Fruit fly (Drosophila melanogaster) whole organism, embryonic: ENCODE measurements around the gene Prp5.

Experiments
- Adf1 ChIP-seq: fragments of 200-800 bp; sonication (Bioruptor generic); IDR thresholded peaks from 2 replicates; pipeline ENCODE4 v1.3.6; 2022; ENCODE audit warnings: missing biosample characterization, missing genetic modification characterization
- CG10274 ChIP-seq: fragments of 200-800 bp; sonication (Bioruptor generic); optimal IDR thresholded peaks from 3 replicates; lab custom pipeline; 2017; ENCODE audit warnings: missing biosample characterization, mild to moderate bottlenecking, missing genetic modification characterization
- CG10462 ChIP-seq: fragments of 200-800 bp; sonication (Bioruptor generic); optimal IDR thresholded peaks from 2 replicates; lab custom pipeline; 2016; ENCODE audit warnings: missing biosample characterization, missing genetic modification characterization
- CG11247 ChIP-seq: fragments of 200-800 bp; sonication (Bioruptor generic); IDR thresholded peaks from 2 replicates; pipeline ENCODE4 v1.3.6; 2022; ENCODE audit warnings: missing biosample characterization, missing genetic modification characterization
- CG11696 ChIP-seq: fragments of 200-800 bp; sonication (Bioruptor generic); IDR thresholded peaks from 2 replicates; pipeline ENCODE4 v1.3.6; 2022; ENCODE audit warnings: missing biosample characterization, missing genetic modification characterization
- CG12071 ChIP-seq: fragments of 200-800 bp; sonication (Bioruptor generic); optimal IDR thresholded peaks from 3 replicates; lab custom pipeline; 2018; ENCODE audit warnings: missing biosample characterization, mild to moderate bottlenecking, missing genetic modification characterization
- CG14050 ChIP-seq: fragments of 200-800 bp; sonication (Bioruptor generic); IDR thresholded peaks from 3 replicates; pipeline ENCODE4 v1.3.6; 2022; ENCODE audit warnings: missing biosample characterization, missing genetic modification characterization
- CG14860 ChIP-seq: fragments of 200-800 bp; sonication (Bioruptor generic); IDR thresholded peaks from 3 replicates; pipeline ENCODE4 v1.3.6; 2022; ENCODE audit warnings: missing biosample characterization, missing genetic modification characterization; ENCODE audit not compliant: partially characterized antibody
- CG15601 ChIP-seq: fragments of 200-800 bp; sonication (Bioruptor generic); optimal IDR thresholded peaks from 3 replicates; lab custom pipeline; 2019; ENCODE audit warnings: missing biosample characterization, mild to moderate bottlenecking, missing genetic modification characterization, moderate library complexity
- CG16813 ChIP-seq: fragments of 200-800 bp; sonication (Bioruptor generic); IDR thresholded peaks from 3 replicates; pipeline ENCODE4 v1.3.6; 2022; ENCODE audit warnings: missing biosample characterization, missing genetic modification characterization; ENCODE audit not compliant: partially characterized antibody
- CG16815 ChIP-seq: fragments of 200-800 bp; sonication (Bioruptor generic); optimal IDR thresholded peaks from 3 replicates; lab custom pipeline; 2017; ENCODE audit warnings: missing biosample characterization, mild to moderate bottlenecking, missing genetic modification characterization
- CG2875 ChIP-seq: fragments of 200-800 bp; sonication (Bioruptor generic); optimal IDR thresholded peaks from 2 replicates; lab custom pipeline; 2017; ENCODE audit warnings: missing biosample characterization, mild to moderate bottlenecking, missing genetic modification characterization, missing genetic modification reagents
- CG31388 ChIP-seq: fragments of 200-800 bp; sonication (Bioruptor generic); optimal IDR thresholded peaks from 2 replicates; lab custom pipeline; 2016; ENCODE audit warnings: missing biosample characterization, missing genetic modification characterization
- CG4360 ChIP-seq: fragments of 200-800 bp; sonication (Bioruptor generic); IDR thresholded peaks from 2 replicates; pipeline ENCODE4 v1.3.6; 2022; ENCODE audit warnings: missing biosample characterization, missing genetic modification characterization
- CG4617 ChIP-seq: fragments of 200-800 bp; sonication (Bioruptor generic); optimal IDR thresholded peaks from 3 replicates; lab custom pipeline; 2016; ENCODE audit warnings: missing biosample characterization, missing genetic modification characterization, borderline replicate concordance
- CG5953 ChIP-seq: fragments of 200-800 bp; sonication (Bioruptor generic); IDR thresholded peaks from 2 replicates; pipeline ENCODE4 v1.3.6; 2022; ENCODE audit warnings: missing biosample characterization, missing genetic modification characterization
- CG6175 ChIP-seq: fragments of 200-800 bp; sonication (Bioruptor generic); IDR thresholded peaks from 3 replicates; pipeline ENCODE4 v1.3.6; 2022; ENCODE audit warnings: missing biosample characterization, missing genetic modification characterization
- CG6683 ChIP-seq: fragments of 200-800 bp; sonication (Bioruptor generic); optimal IDR thresholded peaks from 2 replicates; lab custom pipeline; 2017; ENCODE audit warnings: missing biosample characterization, mild to moderate bottlenecking, missing genetic modification characterization, missing genetic modification reagents
- CG7786 ChIP-seq: fragments of 200-800 bp; sonication (Bioruptor generic); optimal IDR thresholded peaks from 2 replicates; lab custom pipeline; 2016; ENCODE audit warnings: missing biosample characterization, missing genetic modification characterization
- CG7987 ChIP-seq: fragments of 200-800 bp; sonication (Bioruptor generic); optimal IDR thresholded peaks from 2 replicates; lab custom pipeline; 2018; ENCODE audit warnings: missing biosample characterization, mild to moderate bottlenecking, missing genetic modification characterization, moderate library complexity
- CG9215 ChIP-seq: fragments of 200-800 bp; sonication (Bioruptor generic); IDR thresholded peaks from 2 replicates; pipeline ENCODE4 v1.3.6; 2022; ENCODE audit warnings: missing biosample characterization, missing genetic modification characterization
- CTCF ChIP-seq: fragments of 200-800 bp; sonication (Bioruptor generic); optimal IDR thresholded peaks from 2 replicates; lab custom pipeline; 2017; ENCODE audit warnings: missing biosample characterization, mild to moderate bottlenecking, missing genetic modification characterization, moderate library complexity
- D19A ChIP-seq: fragments of 200-800 bp; optimal IDR thresholded peaks from 3 replicates; lab custom pipeline; 2019; ENCODE audit warnings: missing biosample characterization, mild to moderate bottlenecking, missing genetic modification characterization, moderate library complexity
- Dbx ChIP-seq: fragments of 200-800 bp; sonication (Bioruptor generic); IDR thresholded peaks from 3 replicates; pipeline ENCODE4 v1.3.6; 2022; ENCODE audit warnings: missing biosample characterization, missing genetic modification characterization
- Dp ChIP-seq: fragments of 200-800 bp; sonication (Bioruptor generic); optimal IDR thresholded peaks from 2 replicates; lab custom pipeline; 2018; ENCODE audit warnings: missing biosample characterization, mild to moderate bottlenecking, missing genetic modification characterization, moderate library complexity
- ERR ChIP-seq: fragments of 200-800 bp; sonication (Bioruptor generic); optimal IDR thresholded peaks from 2 replicates; lab custom pipeline; 2016; ENCODE audit warnings: missing biosample characterization, missing genetic modification characterization
- H15 ChIP-seq: fragments of 200-800 bp; sonication (Bioruptor generic); IDR thresholded peaks from 3 replicates; pipeline ENCODE4 v1.3.6; 2022; ENCODE audit warnings: missing biosample characterization, missing genetic modification characterization
- Hr3 ChIP-seq: fragments of 200-800 bp; sonication (Bioruptor generic); optimal IDR thresholded peaks from 3 replicates; lab custom pipeline; 2016; ENCODE audit warnings: missing biosample characterization, missing genetic modification characterization
- MTF-1 ChIP-seq: fragments of 200-800 bp; sonication (Bioruptor generic); optimal IDR thresholded peaks from 2 replicates; lab custom pipeline; 2018; ENCODE audit warnings: missing biosample characterization, mild to moderate bottlenecking, missing genetic modification characterization, borderline replicate concordance
- NK7.1 ChIP-seq: fragments of 200-800 bp; sonication (Bioruptor generic); optimal IDR thresholded peaks from 3 replicates; lab custom pipeline; 2016; ENCODE audit warnings: missing biosample characterization, missing genetic modification characterization
- Nf-YB ChIP-seq: fragments of 200-800 bp; sonication (Bioruptor generic); optimal IDR thresholded peaks from 3 replicates; lab custom pipeline; 2019; ENCODE audit warnings: missing biosample characterization, mild to moderate bottlenecking, missing genetic modification characterization, moderate library complexity
- Rx ChIP-seq: fragments of 200-800 bp; sonication (Bioruptor generic); IDR thresholded peaks from 2 replicates; pipeline ENCODE4 v1.3.6; 2022; ENCODE audit warnings: missing biosample characterization, missing genetic modification characterization
- Ssrp ChIP-seq: fragments of 200-800 bp; sonication (Bioruptor generic); optimal IDR thresholded peaks from 2 replicates; lab custom pipeline; 2018; ENCODE audit warnings: missing biosample characterization, mild to moderate bottlenecking, missing genetic modification characterization, moderate library complexity
- Tbp ChIP-seq: fragments of >200 bp; optimal IDR thresholded peaks from 2 replicates; lab custom pipeline; 2018; ENCODE audit warnings: missing biosample characterization, missing genetic modification characterization
- Xrp1 ChIP-seq: fragments of 200-800 bp; sonication (Bioruptor generic); IDR thresholded peaks from 2 replicates; pipeline ENCODE4 v1.3.6; 2022; ENCODE audit warnings: missing biosample characterization, missing genetic modification characterization
- al ChIP-seq: fragments of 200-800 bp; sonication (Bioruptor generic); IDR thresholded peaks from 2 replicates; pipeline ENCODE4 v1.3.6; 2022; ENCODE audit warnings: missing biosample characterization, missing genetic modification characterization
- ash1 ChIP-seq: fragments of 200-800 bp; sonication (Bioruptor generic); optimal IDR thresholded peaks from 2 replicates; lab custom pipeline; 2018; ENCODE audit warnings: missing biosample characterization, mild to moderate bottlenecking, missing genetic modification characterization
- dimm ChIP-seq: fragments of 200-800 bp; sonication (Bioruptor generic); IDR thresholded peaks from 2 replicates; pipeline ENCODE4 v1.3.6; 2022; ENCODE audit warnings: missing biosample characterization, missing genetic modification characterization
- fu2 ChIP-seq: fragments of 200-800 bp; sonication (Bioruptor generic); optimal IDR thresholded peaks from 2 replicates; lab custom pipeline; 2016; ENCODE audit warnings: missing biosample characterization, missing genetic modification characterization
- gro ChIP-seq: fragments of 200-800 bp; sonication (Bioruptor generic); optimal IDR thresholded peaks from 2 replicates; lab custom pipeline; 2016; ENCODE audit warnings: missing biosample characterization, missing genetic modification characterization
- hb ChIP-seq: fragments of 200-800 bp; sonication (Bioruptor generic); IDR thresholded peaks from 3 replicates; pipeline ENCODE4 v1.3.6; 2022; ENCODE audit warnings: missing biosample characterization, missing genetic modification characterization; ENCODE audit not compliant: partially characterized antibody
- hbn ChIP-seq: fragments of 200-800 bp; sonication (Bioruptor generic); IDR thresholded peaks from 2 replicates; pipeline ENCODE4 v1.3.6; 2022; ENCODE audit warnings: missing biosample characterization, missing genetic modification characterization; ENCODE audit not compliant: partially characterized antibody
- ken ChIP-seq: fragments of 200-800 bp; sonication (Bioruptor generic); IDR thresholded peaks from 3 replicates; pipeline ENCODE4 v1.3.6; 2022; ENCODE audit warnings: missing biosample characterization, missing genetic modification characterization
- luna ChIP-seq: fragments of 200-800 bp; sonication (Bioruptor generic); optimal IDR thresholded peaks from 2 replicates; lab custom pipeline; 2016; ENCODE audit warnings: missing biosample characterization, missing genetic modification characterization
- nerfin-1 ChIP-seq: fragments of 200-800 bp; sonication (Bioruptor generic); optimal IDR thresholded peaks from 3 replicates; lab custom pipeline; 2019; ENCODE audit warnings: missing biosample characterization, mild to moderate bottlenecking, missing genetic modification characterization, moderate library complexity
- otp ChIP-seq: fragments of 200-800 bp; sonication (Bioruptor generic); IDR thresholded peaks from 3 replicates; pipeline ENCODE4, ENCODE4 v1.3.6; 2022; ENCODE audit warnings: missing biosample characterization, missing genetic modification characterization
- ro ChIP-seq: fragments of 200-800 bp; sonication (Bioruptor generic); IDR thresholded peaks from 2 replicates; pipeline ENCODE4 v1.3.6; 2022; ENCODE audit warnings: missing biosample characterization, missing genetic modification characterization
- sens ChIP-seq: fragments of 200-800 bp; sonication (Bioruptor generic); peaks from one replicate; lab custom pipeline; 2016; ENCODE audit warnings: missing biosample characterization, missing genetic modification characterization
- sna ChIP-seq: fragments of 200-800 bp; sonication (Bioruptor generic); IDR thresholded peaks from 2 replicates; pipeline ENCODE4 v1.3.6; 2022; ENCODE audit warnings: missing biosample characterization, missing genetic modification characterization; ENCODE audit not compliant: partially characterized antibody
- sr ChIP-seq: fragments of 200-800 bp; sonication (Bioruptor generic); IDR thresholded peaks from 3 replicates; pipeline ENCODE4 v1.3.6; 2022; ENCODE audit warnings: missing biosample characterization, missing genetic modification characterization
- toy ChIP-seq: fragments of 200-800 bp; sonication (Bioruptor generic); IDR thresholded peaks from 2 replicates; pipeline ENCODE4 v1.3.6; 2022; ENCODE audit warnings: missing biosample characterization, missing genetic modification characterization
- z ChIP-seq: fragments of 200-800 bp; sonication (Bioruptor generic); IDR thresholded peaks from 3 replicates; pipeline ENCODE4 v1.3.6; 2022; ENCODE audit warnings: missing biosample characterization, missing genetic modification characterization

Gene Prp5

dm6 chrX:15319290-15319689 lies 25.7 kb upstream of the Prp5 start, which contains the start of gene Top1 (continued):
- TF ChIP-seq ken (peak; percentile 50; the same call in 1 of the 3 replicates), al (GFP tag; lab: Robert Waterston, UW) (peak; percentile 21; the same call in 1 of the 2 replicates), CG12071 (GFP tag; lab: Kevin White, UChicago) (peak; percentile 14), Dp (peak; percentile 31), Xrp1 (GFP tag; lab: Robert Waterston, UW) (0 out of 2 replicates have a peak, but pooled peaks have one; percentile 15), CG9215 (GFP tag; lab: Robert Waterston, UW) (peak; percentile 48; the same call in 1 of the 2 replicates), Rx (no peak), CG6175 (no peak), CG2875 (GFP tag; lab: Kevin White, UChicago) (no peak), gro (GFP tag; lab: Kevin White, UChicago) (peak; percentile 39), ERR (no peak), sr (GFP tag; lab: Robert Waterston, UW) (no peak), CG16813 (GFP tag; lab: Robert Waterston, UW) (peak; percentile 97), CG7786 (GFP tag; lab: Kevin White, UChicago) (peak; percentile 6), ash1 (GFP tag; lab: Kevin White, UChicago) (no peak), otp (0 out of 3 replicates have a peak, but pooled peaks have one; percentile 14), Adf1 (GFP tag; lab: Robert Waterston, UW) (peak; percentile 31), CG11696 (GFP tag; lab: Robert Waterston, UW) (no peak), CG6683 (no peak), CTCF (GFP tag; lab: Kevin White, UChicago) (no peak), z (GFP tag; lab: Robert Waterston, UW) (no peak), CG14050 (GFP tag; lab: Robert Waterston, UW) (no peak), luna (GFP tag; lab: Kevin White, UChicago) (no peak), Dbx (peak; percentile 68; the same call in 2 of the 3 replicates), hbn (GFP tag; lab: Robert Waterston, UW) (peak; percentile 95), Ssrp (tag; lab: Kevin White, UChicago) (no peak), toy (GFP tag; lab: Robert Waterston, UW) (no peak), CG10462 (GFP tag; lab: Kevin White, UChicago) (no peak), CG11247 (GFP tag; lab: Robert Waterston, UW) (peak; percentile 33; the same call in 1 of the 2 replicates), Nf-YB (GFP tag; lab: Kevin White, UChicago) (no peak), hb (peak; percentile 95), CG15601 (tag; lab: Kevin White, UChicago) (peak; percentile 8), Tbp (no peak), H15 (0 out of 3 replicates have a peak, but pooled peaks have one; percentile 16), D19A (no peak), ro (GFP tag; lab: Robert Waterston, UW) (no peak), CG31388 (no peak), dimm (GFP tag; lab: Robert Waterston, UW) (no peak), CG5953 (GFP tag; lab: Robert Waterston, UW) (no peak), CG7987 (GFP tag; lab: Kevin White, UChicago) (peak; percentile 39), CG16815 (GFP tag; lab: Kevin White, UChicago) (no peak), CG4617 (GFP tag; lab: Kevin White, UChicago) (peak; percentile 27), MTF-1 (GFP tag; lab: Kevin White, UChicago) (no peak), NK7.1 (GFP tag; lab: Kevin White, UChicago) (no peak), fu2 (GFP tag; lab: Kevin White, UChicago) (no peak), sens (GFP tag; lab: Kevin White, UChicago) (peak; percentile 76), CG4360 (GFP tag; lab: Robert Waterston, UW) (no peak), CG10274 (GFP tag; lab: Kevin White, UChicago) (no peak), sna (GFP tag; lab: Robert Waterston, UW) (peak; percentile 86), nerfin-1 (tag; lab: Kevin White, UChicago) (peak; percentile 11), Hr3 (GFP tag; lab: Kevin White, UChicago) (no peak), CG14860 (GFP tag; lab: Robert Waterston, UW) (peak; percentile 94)
